Worm (Caenorhabditis elegans): Measurements from ENCODE around the gene F14H3.6.
A peak's percentile ranks its signal among the peaks of the same experiment; 100 is the strongest.

The F14H3.6 gene

DNA sequence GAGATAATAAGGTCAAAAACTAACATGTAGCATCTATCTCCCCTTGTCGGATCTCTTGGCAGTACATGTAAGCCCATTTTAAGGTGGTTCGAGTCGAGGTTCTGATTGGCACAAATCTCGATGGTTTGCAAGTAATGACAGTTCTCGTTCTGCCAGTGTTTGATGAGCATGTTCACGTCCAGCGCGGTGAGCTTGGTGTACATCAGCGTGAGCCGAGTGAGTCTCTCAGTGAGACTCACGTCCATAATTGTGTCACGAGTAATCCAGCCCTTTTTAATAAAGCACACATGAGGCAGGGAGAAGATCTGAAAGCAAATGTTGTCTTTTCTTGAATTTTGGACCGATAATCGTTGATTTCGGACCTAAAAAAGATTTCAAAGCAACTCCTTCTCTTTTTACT, 25.9 kb downstream of the F14H3.6 start, which contains the start of gene T10C6.16:
Gene T10C6.16, minus strand, starts transcription at position 245 of the 400 bp plus-strand sequence.
- TF ChIP-seq zip-5 (tag; optimal IDR thresholded peaks at IDR 0.05) = no peak
- no peak for TF ChIP-seq unc-55 (GFP tag; optimal IDR thresholded peaks at IDR 0.05)
- TF ChIP-seq che-1 (tag; optimal IDR thresholded peaks at IDR 0.05) = no peak
- TF ChIP-seq ceh-6 (GFP tag; optimal IDR thresholded peaks at IDR 0.05) = no peak
- TF ChIP-seq pat-9 (tag; optimal IDR thresholded peaks at IDR 0.05) = no peak
- no peak for TF ChIP-seq sox-2 (GFP tag; IDR thresholded peaks at IDR 0.05)
- TF ChIP-seq unc-3 (GFP tag; conservative IDR thresholded peaks at IDR 0.05) = no peak
- no peak for TF ChIP-seq unc-3 (tag; optimal IDR thresholded peaks at IDR 0.05)
- TF ChIP-seq mec-3 (tag; optimal IDR thresholded peaks at IDR 0.05; ENCODE audit: borderline replicate concordance) = no peak
- no peak for TF ChIP-seq C08G9.2 (tag; optimal IDR thresholded peaks at IDR 0.05)
- TF ChIP-seq hlh-15 (tag; optimal IDR thresholded peaks at IDR 0.05) = no peak
- no peak for TF ChIP-seq ztf-16 (tag; optimal IDR thresholded peaks at IDR 0.05)

DNA sequence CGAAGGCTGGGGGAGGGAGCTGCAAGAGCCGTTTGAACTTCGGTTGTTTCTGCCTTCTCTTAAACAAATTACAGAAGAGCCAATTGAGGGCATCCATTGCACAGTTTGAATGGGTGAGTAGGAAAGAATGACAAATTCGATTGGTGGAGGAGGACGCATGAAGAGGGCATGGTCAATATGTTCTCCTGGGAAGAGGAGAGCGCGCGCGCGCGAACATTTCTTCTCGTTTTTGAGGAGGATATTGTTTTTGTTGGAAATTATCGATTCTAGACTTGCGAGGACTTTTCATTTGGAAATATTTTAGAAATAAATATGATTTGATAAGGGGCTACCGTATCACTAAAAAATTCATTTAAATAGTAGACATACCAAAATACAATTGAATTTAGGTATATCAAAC, 27.1 kb downstream of the F14H3.6 start, which contains the start of gene T10C6.7:
Gene T10C6.7, minus strand, starts transcription at position 143 of the 400 bp plus-strand sequence.
- no peak for TF ChIP-seq nhr-11 (tag; optimal IDR thresholded peaks at IDR 0.05)
- no peak for TF ChIP-seq mec-3 (tag; optimal IDR thresholded peaks at IDR 0.05; ENCODE audit: borderline replicate concordance)
- no peak for TF ChIP-seq zip-5 (tag; optimal IDR thresholded peaks at IDR 0.05)

DNA sequence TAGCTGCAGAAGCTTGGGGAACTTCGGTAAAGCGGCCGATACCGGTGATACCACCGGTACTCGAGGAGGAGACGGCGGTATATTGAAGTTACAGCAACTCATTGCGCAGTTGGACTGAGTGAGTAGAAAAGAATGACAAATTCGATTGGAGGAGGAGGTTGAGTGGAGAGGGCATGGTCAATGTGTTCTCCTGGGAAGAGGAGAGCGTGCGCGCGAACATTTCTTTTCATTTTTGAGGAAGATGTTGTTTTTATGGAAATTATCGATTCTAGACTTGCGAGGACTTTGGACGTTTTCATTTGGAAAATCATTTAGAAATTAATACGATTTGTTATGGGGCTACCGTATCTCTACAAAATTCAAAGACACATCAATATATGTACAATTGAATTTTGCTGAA, 29.5 kb downstream of the F14H3.6 start:
- TF ChIP-seq gmeb-2 (tag; optimal IDR thresholded peaks at IDR 0.05) (no peak), ceh-6 (GFP tag; optimal IDR thresholded peaks at IDR 0.05) (no peak), fkh-6 (tag; optimal IDR thresholded peaks at IDR 0.05) (no peak), nhr-232 (tag; optimal IDR thresholded peaks at IDR 0.05) (no peak), ceh-24 (tag; optimal IDR thresholded peaks at IDR 0.05) (no peak), ztf-16 (tag; optimal IDR thresholded peaks at IDR 0.05) (no peak), unc-3 (GFP tag; conservative IDR thresholded peaks at IDR 0.05) (no peak), unc-3 (tag; optimal IDR thresholded peaks at IDR 0.05) (no peak), tbx-2 (tag; optimal IDR thresholded peaks at IDR 0.05) (no peak), ceh-19 (GFP tag; optimal IDR thresholded peaks at IDR 0.05) (no peak), ceh-45 (GFP tag; IDR thresholded peaks at IDR 0.05) (no peak), ceh-2 (tag; optimal IDR thresholded peaks at IDR 0.05) (no peak), sox-4 (tag; optimal IDR thresholded peaks at IDR 0.05) (no peak), sox-2 (GFP tag; IDR thresholded peaks at IDR 0.05) (no peak)

DNA sequence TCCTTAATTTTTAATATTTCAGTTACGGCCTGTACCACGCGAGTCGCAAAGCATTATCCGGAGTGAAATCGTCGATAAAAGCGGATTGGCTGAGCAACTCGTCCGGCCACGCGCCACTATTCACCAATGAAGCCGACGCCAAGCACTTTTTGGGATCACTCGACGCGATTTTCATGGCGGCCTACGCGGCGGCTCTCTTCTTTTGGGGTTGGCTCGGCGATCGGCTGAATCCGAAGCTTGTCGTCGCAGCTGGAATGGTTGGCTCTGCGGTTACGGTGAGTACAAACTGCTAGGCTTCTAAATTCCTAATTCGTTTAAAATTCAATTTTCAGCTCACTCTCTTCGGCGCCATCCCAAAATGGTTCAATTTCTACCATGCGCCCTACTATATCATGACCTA, 33.8 kb downstream of the F14H3.6 start:
- no peak for TF ChIP-seq ceh-45 (GFP tag; IDR thresholded peaks at IDR 0.05)
- no peak for TF ChIP-seq ceh-14 (tag; optimal IDR thresholded peaks at IDR 0.05)
- no peak for TF ChIP-seq T23F11.4 (GFP tag; optimal IDR thresholded peaks at IDR 0.05)
- no peak for TF ChIP-seq pros-1 (tag; optimal IDR thresholded peaks at IDR 0.05)
- no peak for TF ChIP-seq pha-2 (tag; optimal IDR thresholded peaks at IDR 0.05)
- TF ChIP-seq unc-86 (tag; optimal IDR thresholded peaks at IDR 0.05) = no peak
- no peak for TF ChIP-seq lin-11 (tag; optimal IDR thresholded peaks at IDR 0.05)
- no peak for TF ChIP-seq npax-4 (tag; optimal IDR thresholded peaks at IDR 0.05)

DNA sequence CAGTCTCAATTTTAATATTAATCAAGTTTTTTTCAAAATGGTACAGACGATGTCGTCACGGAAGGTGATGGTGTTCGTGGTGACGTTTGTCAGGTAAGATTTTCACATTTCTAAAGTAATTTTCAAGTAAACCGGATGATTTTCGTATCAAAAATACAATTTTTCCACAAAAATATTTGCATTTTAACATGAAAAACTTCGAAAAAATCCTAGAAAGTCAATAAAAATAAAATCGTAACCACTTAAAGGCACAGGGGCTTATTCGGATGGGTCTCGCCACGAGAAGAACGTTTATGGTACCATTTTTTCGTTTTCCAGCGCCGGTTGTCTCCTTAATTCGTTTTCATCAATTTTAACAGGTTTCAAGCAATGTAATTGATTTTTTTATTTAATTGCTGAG, 34.4 kb downstream of the F14H3.6 start, which contains the start of gene T10C6.6:
Gene T10C6.6, plus strand, starts transcription at position 27 of the 400 bp plus-strand sequence.
- TF ChIP-seq tbx-2 (tag; optimal IDR thresholded peaks at IDR 0.05) (no peak), elt-2 (tag; optimal IDR thresholded peaks at IDR 0.05) (peak; percentile 44)

DNA sequence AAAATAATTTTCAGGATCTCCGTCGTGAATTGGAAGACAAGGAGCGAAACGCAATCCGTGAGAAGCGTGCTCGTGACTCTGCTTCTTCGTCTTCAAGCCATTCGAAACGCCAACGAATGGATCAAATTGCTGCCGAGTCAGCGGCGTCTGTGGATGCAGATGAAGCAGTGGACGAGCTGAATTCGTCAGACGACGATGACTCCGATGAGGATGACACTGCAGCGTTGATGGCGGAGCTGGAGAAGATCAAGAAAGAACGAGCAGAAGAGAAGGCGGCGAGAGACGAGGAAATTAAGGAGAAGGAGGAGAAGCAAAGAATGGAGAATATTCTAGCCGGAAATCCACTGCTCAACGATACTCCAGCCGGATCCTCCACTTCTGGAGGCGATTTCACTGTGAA, 35.1 kb downstream of the F14H3.6 start:
- TF ChIP-seq pha-4 (tag; optimal IDR thresholded peaks at IDR 0.05) (no peak), ceh-34 (tag; optimal IDR thresholded peaks at IDR 0.05) (no peak), mec-3 (tag; optimal IDR thresholded peaks at IDR 0.05; ENCODE audit: borderline replicate concordance) (no peak)

Measured in whole organism, late embryonic.